Fruit fly (Drosophila melanogaster) whole organism, wandering third instar larva: Measurements from ENCODE around the gene Pex2.

Experiments
- CG32264 ChIP-seq: fragments of 200-800 bp; sonication (Bioruptor generic); optimal IDR thresholded peaks from 2 replicates; lab custom pipeline; 2016; ENCODE audit warnings: missing biosample characterization, missing genetic modification characterization
- N ChIP-seq: fragments of >200 bp; optimal IDR thresholded peaks from 2 replicates; lab custom pipeline; 2018; ENCODE audit warnings: missing biosample characterization, missing external identifiers, missing genetic modification characterization
- Rel ChIP-seq, 2 experiments: fragments of 200-800 bp; sonication (Bioruptor generic) in 1 of 2; optimal IDR thresholded peaks; 2 replicates in 1 of 2; 3 replicates in 1 of 2; lab custom pipeline; 2016 to 2019; ENCODE audit warnings: mild to moderate bottlenecking in 2 of 2, missing biosample characterization in 2 of 2, missing genetic modification characterization in 2 of 2, moderate library complexity in 1 of 2
- Sp1 ChIP-seq: fragments of 200-800 bp; sonication (Bioruptor generic); optimal IDR thresholded peaks from 3 replicates; lab custom pipeline; 2019; ENCODE audit warnings: missing biosample characterization, mild to moderate bottlenecking, missing genetic modification characterization, moderate library complexity
- h ChIP-seq: fragments of 200-800 bp; sonication (Bioruptor generic); optimal IDR thresholded peaks from 3 replicates; lab custom pipeline; 2016; ENCODE audit warnings: missing biosample characterization, mild to moderate bottlenecking, missing genetic modification characterization
- pan ChIP-seq: fragments of >200 bp; optimal IDR thresholded peaks from 2 replicates; lab custom pipeline; 2017

DNA sequence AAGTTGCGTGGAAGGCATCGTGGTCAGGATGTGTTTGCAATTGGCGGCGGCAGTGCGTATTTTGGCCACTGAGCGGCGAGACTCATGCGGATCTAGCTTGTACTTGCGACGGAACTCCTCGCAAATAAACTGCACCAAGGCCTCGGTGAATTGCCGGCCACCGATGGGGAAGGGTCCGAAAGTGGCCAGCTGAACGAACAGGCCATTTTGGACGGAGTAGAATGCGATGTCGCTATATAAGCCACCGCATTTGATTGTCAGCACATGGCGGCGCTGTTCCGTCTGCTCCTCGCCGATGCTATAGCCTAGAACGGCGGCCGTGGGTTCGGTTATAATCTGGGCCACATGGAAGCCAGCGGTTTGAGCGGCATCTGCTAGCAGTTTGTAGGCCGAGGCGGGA, 6.3 kb downstream of the Pex2 start:
- TF ChIP-seq h (GFP tag; lab: Kevin White, UChicago) (no peak), pan (lab: Kevin White, UChicago) (no peak), Sp1 (GFP tag; lab: Kevin White, UChicago) (no peak), N (GFP tag; lab: Kevin White, UChicago) (no peak), Rel (GFP tag; optimal IDR thresholded peaks at IDR 0.05; lab: Kevin White, UChicago) (no peak), Rel (tag; optimal IDR thresholded peaks at IDR 0.05; lab: Kevin White, UChicago) (no peak), CG32264 (GFP tag; lab: Kevin White, UChicago) (no peak)
